Worm (Caenorhabditis elegans) whole organism, L1 larva: ENCODE results near the gene F08G12.11.

Experiments
- aha-1 ChIP-seq: fragments of 150-350 bp; optimal IDR thresholded peaks from 2 replicates; lab custom pipeline; 2014; ENCODE audit warnings: missing biosample characterization, missing genetic modification characterization
- efl-3 ChIP-seq: fragments of 200-800 bp; sonication (Bioruptor generic); optimal IDR thresholded peaks from 2 replicates; lab custom pipeline; 2018; ENCODE audit warnings: mild to moderate bottlenecking, missing genetic modification characterization, missing compliant biosample characterization
- elt-3 ChIP-seq, 6 experiments: fragments of 150-350 bp in 1 of 6; sonication (generic microtip); optimal IDR thresholded peaks; 2 replicates each; lab custom pipeline; 2017 to 2018; ENCODE audit warnings: missing biosample characterization in 6 of 6, missing genetic modification characterization in 6 of 6, inconsistent platforms in 1 of 6
- fos-1 ChIP-seq: fragments of 150-350 bp; optimal IDR thresholded peaks from 2 replicates; lab custom pipeline; 2014; ENCODE audit warnings: missing biosample characterization, missing genetic modification characterization
- jun-1 ChIP-seq: fragments of 150-350 bp; optimal IDR thresholded peaks from 2 replicates; lab custom pipeline; 2014; ENCODE audit warnings: missing biosample characterization, missing genetic modification reagents, missing genetic modification characterization
- lin-15B ChIP-seq: fragments of 150-350 bp; sonication (generic microtip); optimal IDR thresholded peaks from 3 replicates; lab custom pipeline; 2014; ENCODE audit warnings: missing biosample characterization, missing genetic modification characterization
- nhr-12 ChIP-seq: sonication (generic microtip); optimal IDR thresholded peaks from 2 replicates; lab custom pipeline; 2017; ENCODE audit warnings: missing biosample characterization, missing genetic modification characterization
- nhr-47 ChIP-seq: sonication (generic microtip); optimal IDR thresholded peaks from 2 replicates; lab custom pipeline; 2016; ENCODE audit warnings: mild to moderate bottlenecking, missing genetic modification characterization, moderate library complexity, missing compliant biosample characterization
- pag-3 ChIP-seq: sonication (generic microtip); optimal IDR thresholded peaks from 2 replicates; lab custom pipeline; 2017; ENCODE audit warnings: missing genetic modification characterization, mild to moderate bottlenecking, missing compliant biosample characterization, antibody characterized with exemption, borderline replicate concordance; ENCODE audit not compliant: insufficient read depth
- snu-23 ChIP-seq: sonication (generic microtip); optimal IDR thresholded peaks from 2 replicates; lab custom pipeline; 2016; ENCODE audit warnings: missing genetic modification characterization, missing compliant biosample characterization
- zag-1 ChIP-seq: fragments of 150-350 bp; optimal IDR thresholded peaks from 2 replicates; lab custom pipeline; 2014; ENCODE audit warnings: missing biosample characterization, missing genetic modification characterization

- TF ChIP-seq zag-1: no peak
- TF ChIP-seq lin-15B (tag; lab: Kevin White, UChicago): no peak
- no peak for TF ChIP-seq fos-1 (tag; lab: Kevin White, UChicago)
- no peak for TF ChIP-seq nhr-47
- TF ChIP-seq nhr-12 (tag; lab: Kevin White, UChicago): no peak
- no peak for TF ChIP-seq snu-23 (GFP tag; lab: Kevin White, UChicago)
- no peak for TF ChIP-seq elt-3 (tag; optimal IDR thresholded peaks at IDR 0.05; lab: Kevin White, UChicago)
- no peak for TF ChIP-seq pag-3 (tag; lab: Kevin White, UChicago)
- TF ChIP-seq aha-1 (tag; lab: Kevin White, UChicago): no peak
- no peak for TF ChIP-seq efl-3 (GFP tag; lab: Kevin White, UChicago)
- no peak for TF ChIP-seq jun-1 (tag; lab: Kevin White, UChicago)
These were observed 40.5 kb upstream of the F08G12.11 start for ce11 chrX:11355856-11356255.
